Worm (Caenorhabditis elegans) whole organism, early embryonic: ENCODE data around the gene nas-20.

ENCODE experiments used
- B0310.2 ChIP-seq: sonication (generic microtip); optimal IDR thresholded peaks from 2 replicates; lab custom pipeline; 2016; ENCODE audit warnings: mild to moderate bottlenecking, missing genetic modification characterization, missing compliant biosample characterization
- F13C5.2 ChIP-seq: sonication (generic microtip); optimal IDR thresholded peaks from 2 replicates; lab custom pipeline; 2017; ENCODE audit warnings: mild to moderate bottlenecking, missing genetic modification characterization, inconsistent platforms, missing compliant biosample characterization
- aly-1 ChIP-seq: sonication (generic microtip); optimal IDR thresholded peaks from 2 replicates; lab custom pipeline; 2016; ENCODE audit warnings: missing genetic modification characterization, missing compliant biosample characterization
- ama-1 ChIP-seq: fragments of 150-350 bp; optimal IDR thresholded peaks from 2 replicates; lab custom pipeline; 2014
- ceh-13 ChIP-seq: fragments of 200-800 bp; sonication (Bioruptor generic); optimal IDR thresholded peaks from 2 replicates; lab custom pipeline; 2018; ENCODE audit warnings: mild to moderate bottlenecking, missing genetic modification characterization, missing compliant biosample characterization
- ceh-36 ChIP-seq: sonication (generic microtip); optimal IDR thresholded peaks from 2 replicates; lab custom pipeline; 2016; ENCODE audit warnings: missing genetic modification characterization, inconsistent platforms, missing compliant biosample characterization
- ets-7 ChIP-seq: sonication (generic microtip); optimal IDR thresholded peaks from 2 replicates; lab custom pipeline; 2016; ENCODE audit warnings: missing genotype, missing genetic modification characterization, missing compliant biosample characterization
- flt-1 ChIP-seq: fragments of 200-800 bp; sonication (Bioruptor generic); IDR thresholded peaks from 2 replicates; pipeline ENCODE4 v1.3.6; 2022; ENCODE audit warnings: missing genetic modification characterization, missing compliant biosample characterization
- hmbx-1 ChIP-seq: sonication (generic microtip); optimal IDR thresholded peaks from 2 replicates; lab custom pipeline; 2016; ENCODE audit warnings: mild to moderate bottlenecking, missing genetic modification characterization, missing compliant biosample characterization
- hmg-4 ChIP-seq: fragments of 200-800 bp; sonication (Bioruptor generic); optimal IDR thresholded peaks from 2 replicates; lab custom pipeline; 2018; ENCODE audit warnings: mild to moderate bottlenecking, missing genetic modification characterization, missing compliant biosample characterization
- hnd-1 ChIP-seq: sonication (generic microtip); optimal IDR thresholded peaks from 2 replicates; lab custom pipeline; 2016; ENCODE audit warnings: missing genetic modification characterization, missing compliant biosample characterization
- pes-1 ChIP-seq: fragments of 200-800 bp; sonication (Bioruptor generic); IDR thresholded peaks from 2 replicates; pipeline ENCODE4 v1.3.6; 2022; ENCODE audit warnings: missing genetic modification reagents, missing genetic modification characterization, missing compliant biosample characterization
- scrt-1 ChIP-seq: fragments of 200-800 bp; sonication (Bioruptor generic); IDR thresholded peaks from 2 replicates; pipeline ENCODE4 v1.3.6; 2022; ENCODE audit warnings: missing genetic modification characterization, missing compliant biosample characterization
- sea-1 ChIP-seq: fragments of 200-800 bp; sonication (Bioruptor generic); conservative IDR thresholded peaks from 2 replicates; pipeline ENCODE4 v1.3.6; 2022; ENCODE audit warnings: missing genetic modification characterization, missing compliant biosample characterization
- tbx-11 ChIP-seq: fragments of 200-800 bp; sonication (Bioruptor generic); IDR thresholded peaks from 2 replicates; pipeline ENCODE4 v1.3.6; 2022; ENCODE audit warnings: missing genetic modification characterization, missing compliant biosample characterization
- tbx-37 ChIP-seq: fragments of 200-800 bp; sonication (Bioruptor generic); conservative IDR thresholded peaks from 2 replicates; pipeline ENCODE4 v1.3.6; 2022; ENCODE audit warnings: missing genetic modification reagents, missing genetic modification characterization, missing compliant biosample characterization
- tra-4 ChIP-seq: sonication (generic microtip); optimal IDR thresholded peaks from 2 replicates; lab custom pipeline; 2017; ENCODE audit warnings: missing genetic modification characterization, missing compliant biosample characterization

nas-20 gene

ce11 chrV:11430823-11431222 lies 41.3 kb downstream of the nas-20 start:
- TF ChIP-seq tra-4 (tag; lab: Kevin White, UChicago): no peak
- no peak for TF ChIP-seq F13C5.2
- TF ChIP-seq pes-1 (GFP tag; lab: Robert Waterston, UW): no peak
- no peak for TF ChIP-seq sea-1 (GFP tag; lab: Robert Waterston, UW)
- no peak for TF ChIP-seq ets-7 (tag; lab: Kevin White, UChicago)
- no peak for TF ChIP-seq aly-1 (tag; lab: Kevin White, UChicago)
- TF ChIP-seq flt-1 (GFP tag; lab: Robert Waterston, UW): no peak
- no peak for TF ChIP-seq ceh-13 (GFP tag; lab: Kevin White, UChicago)
- no peak for TF ChIP-seq B0310.2
- TF ChIP-seq hmbx-1 (tag; lab: Kevin White, UChicago): no peak
- no peak for TF ChIP-seq hnd-1

ce11 chrV:11428728-11429127 lies 43.4 kb downstream of the nas-20 start:
- TF ChIP-seq hmbx-1 (tag; lab: Kevin White, UChicago) (no peak), pes-1 (GFP tag; lab: Robert Waterston, UW) (no peak), ceh-13 (GFP tag; lab: Kevin White, UChicago) (no peak), flt-1 (GFP tag; lab: Robert Waterston, UW) (no peak)

- TF ChIP-seq pes-1 (GFP tag; lab: Robert Waterston, UW): no peak
- no peak for TF ChIP-seq scrt-1
- TF ChIP-seq hmbx-1 (tag; lab: Kevin White, UChicago): no peak
- TF ChIP-seq ama-1 (lab: Kevin White, UChicago): no peak
- no peak for TF ChIP-seq ceh-36 (tag; lab: Kevin White, UChicago)
These were observed 47.5 kb downstream of the nas-20 start, which contains the start of gene T26H10.2 for ce11 chrV:11424565-11424964. TSS of gene T26H10.2 (minus strand) at chrV:11424665.

ce11 chrV:11421605-11422004 lies 50.5 kb downstream of the nas-20 start, which contains the start of gene des-2:
TSS of gene des-2 (minus strand) at chrV:11421705.
- TF ChIP-seq scrt-1: no peak
- no peak for TF ChIP-seq flt-1 (GFP tag; lab: Robert Waterston, UW)
- no peak for TF ChIP-seq tra-4 (tag; lab: Kevin White, UChicago)
- TF ChIP-seq F13C5.2: no peak
- TF ChIP-seq sea-1 (GFP tag; lab: Robert Waterston, UW): no peak
- TF ChIP-seq B0310.2: no peak
- no peak for TF ChIP-seq tbx-37 (GFP tag; lab: Robert Waterston, UW)
- TF ChIP-seq hmbx-1 (tag; lab: Kevin White, UChicago): no peak
- no peak for TF ChIP-seq ceh-36 (tag; lab: Kevin White, UChicago)
- no peak for TF ChIP-seq hnd-1
- no peak for TF ChIP-seq aly-1 (tag; lab: Kevin White, UChicago)
- TF ChIP-seq ets-7 (tag; lab: Kevin White, UChicago): no peak
- no peak for TF ChIP-seq ceh-13 (GFP tag; lab: Kevin White, UChicago)
- no peak for TF ChIP-seq hmg-4
- TF ChIP-seq pes-1 (GFP tag; lab: Robert Waterston, UW): no peak
- TF ChIP-seq ama-1 (lab: Kevin White, UChicago): no peak
- TF ChIP-seq tbx-11 (GFP tag; lab: Robert Waterston, UW): no peak
